Worm (Caenorhabditis elegans): ENCODE measurements around the gene str-198.

DNA sequence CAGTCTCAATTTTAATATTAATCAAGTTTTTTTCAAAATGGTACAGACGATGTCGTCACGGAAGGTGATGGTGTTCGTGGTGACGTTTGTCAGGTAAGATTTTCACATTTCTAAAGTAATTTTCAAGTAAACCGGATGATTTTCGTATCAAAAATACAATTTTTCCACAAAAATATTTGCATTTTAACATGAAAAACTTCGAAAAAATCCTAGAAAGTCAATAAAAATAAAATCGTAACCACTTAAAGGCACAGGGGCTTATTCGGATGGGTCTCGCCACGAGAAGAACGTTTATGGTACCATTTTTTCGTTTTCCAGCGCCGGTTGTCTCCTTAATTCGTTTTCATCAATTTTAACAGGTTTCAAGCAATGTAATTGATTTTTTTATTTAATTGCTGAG, 23.3 kb upstream of the str-198 start, which contains the start of gene T10C6.6:
- TF ChIP-seq nhr-11 (tag; optimal IDR thresholded peaks at IDR 0.05) (no peak), T23F11.4 (GFP tag; optimal IDR thresholded peaks at IDR 0.05) (no peak), ceh-14 (tag; optimal IDR thresholded peaks at IDR 0.05) (no peak), pqm-1 (tag; optimal IDR thresholded peaks at IDR 0.05) (no peak), unc-55 (GFP tag; optimal IDR thresholded peaks at IDR 0.05) (no peak), dmd-4 (tag; optimal IDR thresholded peaks at IDR 0.05; ENCODE audit: borderline replicate concordance) (no peak), ceh-22 (tag; optimal IDR thresholded peaks at IDR 0.05) (no peak)

All from whole organism, late embryonic.